Fruit fly (Drosophila melanogaster): Measurements from ENCODE around the gene chic.

chic gene

dm6 chr2L:5980862-5981432 lies at the start of gene chic:
chic (minus strand) TSS chr2L:5981018.
- no peak for TF ChIP-seq Myc (optimal IDR thresholded peaks at IDR 0.05)
- no peak for TF ChIP-seq Sin3A (optimal IDR thresholded peaks at IDR 0.05)
- no peak for TF ChIP-seq insv (optimal IDR thresholded peaks at IDR 0.05)
- no peak for TF ChIP-seq psq (optimal IDR thresholded peaks at IDR 0.05)
- no peak for TF ChIP-seq ttk (optimal IDR thresholded peaks at IDR 0.05)
- TF ChIP-seq h (optimal IDR thresholded peaks at IDR 0.05): no peak

dm6 chr2L:6028712-6029111 lies 47.9 kb upstream of the chic start:
- TF ChIP-seq h (optimal IDR thresholded peaks at IDR 0.05): no peak
- no peak for TF ChIP-seq Sin3A (optimal IDR thresholded peaks at IDR 0.05)
- no peak for TF ChIP-seq insv (optimal IDR thresholded peaks at IDR 0.05)
- TF ChIP-seq Myc (optimal IDR thresholded peaks at IDR 0.05): no peak
- TF ChIP-seq psq (optimal IDR thresholded peaks at IDR 0.05): no peak
- TF ChIP-seq ttk (optimal IDR thresholded peaks at IDR 0.05): no peak

dm6 chr2L:6024345-6024907 lies 43.6 kb upstream of the chic start, which contains the start of gene CG9107:
CG9107 (minus strand) TSS chr2L:6024539.
- TF ChIP-seq psq (optimal IDR thresholded peaks at IDR 0.05): no peak
- TF ChIP-seq Myc (optimal IDR thresholded peaks at IDR 0.05): no peak
- no peak for TF ChIP-seq insv (optimal IDR thresholded peaks at IDR 0.05)
- no peak for TF ChIP-seq Sin3A (optimal IDR thresholded peaks at IDR 0.05)
- no peak for TF ChIP-seq h (optimal IDR thresholded peaks at IDR 0.05)

dm6 chr2L:6022793-6023192 lies 42.0 kb upstream of the chic start:
- TF ChIP-seq psq (optimal IDR thresholded peaks at IDR 0.05) (no peak), Sin3A (optimal IDR thresholded peaks at IDR 0.05) (no peak), ttk (optimal IDR thresholded peaks at IDR 0.05) (no peak), Myc (optimal IDR thresholded peaks at IDR 0.05) (no peak), insv (optimal IDR thresholded peaks at IDR 0.05) (no peak), h (optimal IDR thresholded peaks at IDR 0.05) (no peak)

- TF ChIP-seq h (optimal IDR thresholded peaks at IDR 0.05): no peak
- TF ChIP-seq Sin3A (optimal IDR thresholded peaks at IDR 0.05): no peak
- no peak for TF ChIP-seq psq (optimal IDR thresholded peaks at IDR 0.05)
- no peak for TF ChIP-seq ttk (optimal IDR thresholded peaks at IDR 0.05)
Measured at dm6 chr2L:6020535-6020934, 39.7 kb upstream of the chic start, which contains the start of gene CG13996. CG13996 (plus strand) TSS chr2L:6020835.

dm6 chr2L:6019352-6020131 lies 38.7 kb upstream of the chic start, which contains the start of gene H2.0:
H2.0 (minus strand) TSS chr2L:6019402.
- TF ChIP-seq h (optimal IDR thresholded peaks at IDR 0.05) (no peak), Myc (optimal IDR thresholded peaks at IDR 0.05) (no peak), insv (optimal IDR thresholded peaks at IDR 0.05) (no peak), psq (optimal IDR thresholded peaks at IDR 0.05) (no peak), ttk (optimal IDR thresholded peaks at IDR 0.05) (no peak), Sin3A (optimal IDR thresholded peaks at IDR 0.05) (no peak)

dm6 chr2L:6013071-6013417 lies 32.2 kb upstream of the chic start:
- TF ChIP-seq Sin3A (optimal IDR thresholded peaks at IDR 0.05): no peak
- TF ChIP-seq h (optimal IDR thresholded peaks at IDR 0.05): no peak
- no peak for TF ChIP-seq psq (optimal IDR thresholded peaks at IDR 0.05)
- no peak for TF ChIP-seq insv (optimal IDR thresholded peaks at IDR 0.05)
- TF ChIP-seq Myc (optimal IDR thresholded peaks at IDR 0.05): no peak
- no peak for TF ChIP-seq ttk (optimal IDR thresholded peaks at IDR 0.05)

- no peak for TF ChIP-seq insv (optimal IDR thresholded peaks at IDR 0.05)
- TF ChIP-seq ttk (optimal IDR thresholded peaks at IDR 0.05): no peak
- TF ChIP-seq h (optimal IDR thresholded peaks at IDR 0.05): no peak
- no peak for TF ChIP-seq psq (optimal IDR thresholded peaks at IDR 0.05)
- no peak for TF ChIP-seq Sin3A (optimal IDR thresholded peaks at IDR 0.05)
- no peak for TF ChIP-seq Myc (optimal IDR thresholded peaks at IDR 0.05)
Measured at dm6 chr2L:6012303-6013070, 31.7 kb upstream of the chic start, which contains the start of gene CG9098. CG9098 (minus strand) TSS chr2L:6012338.

- TF ChIP-seq Sin3A (optimal IDR thresholded peaks at IDR 0.05) (no peak), ttk (optimal IDR thresholded peaks at IDR 0.05) (no peak), Myc (optimal IDR thresholded peaks at IDR 0.05) (no peak), psq (optimal IDR thresholded peaks at IDR 0.05) (no peak), h (optimal IDR thresholded peaks at IDR 0.05) (no peak), insv (optimal IDR thresholded peaks at IDR 0.05) (no peak)
Measured at dm6 chr2L:6006508-6007232, 25.9 kb upstream of the chic start, which contains the start of gene Gal. Gal (minus strand) TSS chr2L:6006827.

- TF ChIP-seq Myc (optimal IDR thresholded peaks at IDR 0.05) (no peak), insv (optimal IDR thresholded peaks at IDR 0.05) (no peak), Sin3A (optimal IDR thresholded peaks at IDR 0.05) (no peak)
Measured at dm6 chr2L:6000065-6000464, 19.2 kb upstream of the chic start, which contains the start of gene Tsp26A. Tsp26A (plus strand) TSS chr2L:6000228.

- TF ChIP-seq h (optimal IDR thresholded peaks at IDR 0.05) (no peak), psq (optimal IDR thresholded peaks at IDR 0.05) (no peak), Sin3A (optimal IDR thresholded peaks at IDR 0.05) (no peak), ttk (optimal IDR thresholded peaks at IDR 0.05) (no peak), insv (optimal IDR thresholded peaks at IDR 0.05) (no peak)
Measured at dm6 chr2L:5999247-5999646, 18.4 kb upstream of the chic start, which contains the start of gene Kdm5. Kdm5 (minus strand) TSS chr2L:5999501.
